Fruit fly (Drosophila melanogaster) whole organism, embryonic: Measurements from ENCODE around the gene CG13658.
A peak's percentile ranks its signal among the peaks of the same experiment; 100 is the strongest.

Experiments used
- BtbVII ChIP-seq: fragments of 200-800 bp; sonication (Bioruptor generic); optimal IDR thresholded peaks from 3 replicates; lab custom pipeline; 2017; ENCODE audit warnings: missing biosample characterization, mild to moderate bottlenecking, missing genetic modification characterization
- CG12219 ChIP-seq: fragments of 200-800 bp; sonication (Bioruptor generic); optimal IDR thresholded peaks from 3 replicates; lab custom pipeline; 2018; ENCODE audit warnings: missing biosample characterization, mild to moderate bottlenecking, missing genetic modification characterization
- CG12299 ChIP-seq: fragments of 200-800 bp; sonication (Bioruptor generic); optimal IDR thresholded peaks from 2 replicates; lab custom pipeline; 2018; ENCODE audit warnings: missing biosample characterization, mild to moderate bottlenecking, missing genetic modification characterization
- CG13775 ChIP-seq: fragments of 200-800 bp; sonication (Bioruptor generic); optimal IDR thresholded peaks from 3 replicates; lab custom pipeline; 2017; ENCODE audit warnings: missing biosample characterization, mild to moderate bottlenecking, missing genetic modification characterization
- CG15011 ChIP-seq: fragments of 200-800 bp; sonication (Bioruptor generic); optimal IDR thresholded peaks from 3 replicates; lab custom pipeline; 2018; ENCODE audit warnings: missing biosample characterization, mild to moderate bottlenecking, missing genetic modification characterization
- CG31224 ChIP-seq: fragments of 200-800 bp; sonication (Bioruptor generic); IDR thresholded peaks from 2 replicates; pipeline ENCODE4 v1.3.6; 2022; ENCODE audit warnings: missing biosample characterization, missing genetic modification characterization
- CG34376 ChIP-seq: fragments of 200-800 bp; sonication (Bioruptor generic); optimal IDR thresholded peaks from 2 replicates; lab custom pipeline; 2018; ENCODE audit warnings: missing biosample characterization, mild to moderate bottlenecking, missing genetic modification characterization
- CG3838 ChIP-seq: fragments of 200-800 bp; sonication (Bioruptor generic); optimal IDR thresholded peaks from 3 replicates; lab custom pipeline; 2016; ENCODE audit warnings: missing biosample characterization, missing genetic modification characterization
- CG4854 ChIP-seq: fragments of 200-800 bp; sonication (Bioruptor generic); optimal IDR thresholded peaks from 2 replicates; lab custom pipeline; 2016; ENCODE audit warnings: missing biosample characterization, missing genetic modification characterization, inconsistent platforms
- CG5953 ChIP-seq: fragments of 200-800 bp; sonication (Bioruptor generic); IDR thresholded peaks from 2 replicates; pipeline ENCODE4 v1.3.6; 2022; ENCODE audit warnings: missing biosample characterization, missing genetic modification characterization
- CG7839 ChIP-seq: fragments of 200-800 bp; sonication (Bioruptor generic); optimal IDR thresholded peaks from 3 replicates; lab custom pipeline; 2018; ENCODE audit warnings: missing biosample characterization, mild to moderate bottlenecking, missing genetic modification characterization, moderate library complexity
- CG7928 ChIP-seq: fragments of 200-800 bp; sonication (Bioruptor generic); optimal IDR thresholded peaks from 2 replicates; lab custom pipeline; 2017; ENCODE audit warnings: missing biosample characterization, mild to moderate bottlenecking, missing genetic modification characterization
- CG8290 ChIP-seq, 3 experiments: fragments of 200-800 bp; sonication (Bioruptor generic); optimal IDR thresholded peaks; 2 replicates each; lab custom pipeline; 2016 to 2019; ENCODE audit warnings: missing biosample characterization in 3 of 3, missing genetic modification characterization in 3 of 3, mild to moderate bottlenecking in 2 of 3, moderate library complexity in 1 of 3
- CG9215 ChIP-seq: fragments of 200-800 bp; sonication (Bioruptor generic); IDR thresholded peaks from 2 replicates; pipeline ENCODE4 v1.3.6; 2022; ENCODE audit warnings: missing biosample characterization, missing genetic modification characterization
- Dip2 ChIP-seq: fragments of 200-800 bp; sonication (Bioruptor generic); IDR thresholded peaks from 2 replicates; pipeline ENCODE4 v1.3.6; 2022; ENCODE audit warnings: missing biosample characterization, missing genetic modification characterization
- Dll ChIP-seq: fragments of 200-800 bp; sonication (Bioruptor generic); IDR thresholded peaks from 4 replicates; pipeline ENCODE4 v1.3.6; 2022; ENCODE audit warnings: missing biosample characterization, missing genetic modification characterization; ENCODE audit not compliant: partially characterized antibody
- Dp ChIP-seq: fragments of 200-800 bp; sonication (Bioruptor generic); optimal IDR thresholded peaks from 2 replicates; lab custom pipeline; 2018; ENCODE audit warnings: missing biosample characterization, mild to moderate bottlenecking, missing genetic modification characterization, moderate library complexity
- GATAe ChIP-seq: fragments of 200-800 bp; sonication (Bioruptor generic); conservative IDR thresholded peaks from 2 replicates; pipeline ENCODE4 v1.3.6; 2022; ENCODE audit warnings: missing biosample characterization, missing genetic modification characterization
- Gug ChIP-seq: fragments of 200-800 bp; sonication (Bioruptor generic); IDR thresholded peaks from 4 replicates; pipeline ENCODE4 v1.3.6; 2022; ENCODE audit warnings: missing biosample characterization, missing genetic modification characterization
- HLHmδ ChIP-seq: fragments of 200-800 bp; sonication (Bioruptor generic); optimal IDR thresholded peaks from 2 replicates; lab custom pipeline; 2018; ENCODE audit warnings: missing biosample characterization, mild to moderate bottlenecking, missing genetic modification characterization, moderate library complexity
- Hey ChIP-seq: fragments of 200-800 bp; sonication (Bioruptor generic); optimal IDR thresholded peaks from 3 replicates; lab custom pipeline; 2018; ENCODE audit warnings: missing biosample characterization, mild to moderate bottlenecking, missing genetic modification characterization
- Hsf ChIP-seq: fragments of 200-800 bp; sonication (Bioruptor generic); optimal IDR thresholded peaks from 3 replicates; lab custom pipeline; 2016; ENCODE audit warnings: missing biosample characterization, missing genetic modification characterization
- MTF-1 ChIP-seq: fragments of 200-800 bp; sonication (Bioruptor generic); optimal IDR thresholded peaks from 2 replicates; lab custom pipeline; 2018; ENCODE audit warnings: missing biosample characterization, mild to moderate bottlenecking, missing genetic modification characterization, borderline replicate concordance
- Mad ChIP-seq: fragments of 200-800 bp; sonication (Bioruptor generic); optimal IDR thresholded peaks from 2 replicates; lab custom pipeline; 2016; ENCODE audit warnings: missing biosample characterization, missing genetic modification characterization
- Myb ChIP-seq: fragments of 200-800 bp; sonication (Bioruptor generic); optimal IDR thresholded peaks from 2 replicates; lab custom pipeline; 2016; ENCODE audit warnings: missing biosample characterization, missing genetic modification characterization
- Neu2 ChIP-seq: fragments of 200-800 bp; sonication (Bioruptor generic); optimal IDR thresholded peaks from 3 replicates; lab custom pipeline; 2016; ENCODE audit warnings: missing biosample characterization, missing genetic modification characterization, borderline replicate concordance
- Nf-YB ChIP-seq: fragments of 200-800 bp; sonication (Bioruptor generic); optimal IDR thresholded peaks from 3 replicates; lab custom pipeline; 2019; ENCODE audit warnings: missing biosample characterization, mild to moderate bottlenecking, missing genetic modification characterization, moderate library complexity
- Rfx ChIP-seq: fragments of 200-800 bp; sonication (Bioruptor generic); IDR thresholded peaks from 2 replicates; pipeline ENCODE4 v1.3.6; 2022; ENCODE audit warnings: missing biosample characterization, missing genetic modification characterization
- Sox102F ChIP-seq: fragments of 200-800 bp; sonication (Bioruptor generic); optimal IDR thresholded peaks from 2 replicates; lab custom pipeline; 2018; ENCODE audit warnings: missing biosample characterization, mild to moderate bottlenecking, missing genetic modification characterization, moderate library complexity
- Trl ChIP-seq, 3 experiments: fragments of >200 bp in 2 of 3; fragments of 200-800 bp in 1 of 3; sonication (Bioruptor generic) in 1 of 3; optimal IDR thresholded peaks; 2 replicates in 1 of 3; 3 replicates in 2 of 3; lab custom pipeline; 2016 to 2017; ENCODE audit warnings: missing biosample characterization in 1 of 3, missing genetic modification characterization in 1 of 3
- abd-A ChIP-seq: fragments of 200-800 bp; sonication (Bioruptor generic); optimal IDR thresholded peaks from 3 replicates; lab custom pipeline; 2019; ENCODE audit warnings: missing biosample characterization, mild to moderate bottlenecking, missing genetic modification characterization, moderate library complexity
- ash1 ChIP-seq: fragments of 200-800 bp; sonication (Bioruptor generic); optimal IDR thresholded peaks from 2 replicates; lab custom pipeline; 2018; ENCODE audit warnings: missing biosample characterization, mild to moderate bottlenecking, missing genetic modification characterization
- bigmax ChIP-seq: fragments of 200-800 bp; sonication (Bioruptor generic); optimal IDR thresholded peaks from 2 replicates; lab custom pipeline; 2018; ENCODE audit warnings: missing biosample characterization, mild to moderate bottlenecking, missing genetic modification characterization
- chif ChIP-seq, 2 experiments: fragments of 200-800 bp; sonication (Bioruptor generic); optimal IDR thresholded peaks; 3 replicates each; lab custom pipeline; 2016; ENCODE audit warnings: missing biosample characterization in 2 of 2, missing genetic modification characterization in 2 of 2
- chinmo ChIP-seq: fragments of 200-800 bp; sonication (Bioruptor generic); IDR thresholded peaks from 4 replicates; pipeline ENCODE4 v1.3.6; 2022; ENCODE audit warnings: missing biosample characterization, missing genetic modification characterization; ENCODE audit not compliant: partially characterized antibody
- dmrt11E ChIP-seq: fragments of 200-800 bp; sonication (Bioruptor generic); optimal IDR thresholded peaks from 3 replicates; lab custom pipeline; 2018; ENCODE audit warnings: missing biosample characterization, mild to moderate bottlenecking, missing genetic modification characterization, moderate library complexity
- gcm ChIP-seq: fragments of 200-800 bp; sonication (Bioruptor generic); optimal IDR thresholded peaks from 2 replicates; lab custom pipeline; 2019; ENCODE audit warnings: missing biosample characterization, mild to moderate bottlenecking, missing genetic modification characterization, moderate library complexity
- gsb ChIP-seq: fragments of 200-800 bp; sonication (Bioruptor generic); IDR thresholded peaks from 2 replicates; pipeline ENCODE4 v1.3.6; 2022; ENCODE audit warnings: missing biosample characterization, missing genetic modification characterization
- h ChIP-seq: fragments of >200 bp; optimal IDR thresholded peaks from 2 replicates; lab custom pipeline; 2017
- hbn ChIP-seq: fragments of 200-800 bp; sonication (Bioruptor generic); IDR thresholded peaks from 2 replicates; pipeline ENCODE4 v1.3.6; 2022; ENCODE audit warnings: missing biosample characterization, missing genetic modification characterization; ENCODE audit not compliant: partially characterized antibody
- inv ChIP-seq: fragments of 200-800 bp; sonication (Bioruptor generic); IDR thresholded peaks from 2 replicates; pipeline ENCODE4 v1.3.6; 2022; ENCODE audit warnings: missing biosample characterization, missing genetic modification characterization; ENCODE audit not compliant: partially characterized antibody
- jigr1 ChIP-seq: fragments of 200-800 bp; sonication (Bioruptor generic); IDR thresholded peaks from 3 replicates; pipeline ENCODE4 v1.3.6; 2022; ENCODE audit warnings: missing biosample characterization, missing genetic modification characterization
- kni ChIP-seq: fragments of 200-800 bp; sonication (Bioruptor generic); optimal IDR thresholded peaks from 3 replicates; lab custom pipeline; 2017; ENCODE audit warnings: mild to moderate bottlenecking, missing biosample characterization, missing genetic modification reagents, missing genetic modification characterization
- lbe ChIP-seq: fragments of 200-800 bp; sonication (Bioruptor generic); optimal IDR thresholded peaks from 2 replicates; lab custom pipeline; 2016; ENCODE audit warnings: missing biosample characterization, mild to moderate bottlenecking, missing genetic modification characterization
- lmd ChIP-seq: fragments of 200-800 bp; sonication (Bioruptor generic); IDR thresholded peaks from 2 replicates; pipeline ENCODE4 v1.3.6; 2022; ENCODE audit warnings: missing biosample characterization, missing genetic modification characterization
- phol ChIP-seq: fragments of 200-800 bp; sonication (Bioruptor generic); optimal IDR thresholded peaks from 3 replicates; lab custom pipeline; 2018; ENCODE audit warnings: missing biosample characterization, mild to moderate bottlenecking, missing genetic modification characterization, moderate library complexity
- tap ChIP-seq: fragments of 200-800 bp; optimal IDR thresholded peaks from 3 replicates; lab custom pipeline; 2019; ENCODE audit warnings: missing biosample characterization, mild to moderate bottlenecking, missing genetic modification characterization, moderate library complexity
- trh ChIP-seq: fragments of 200-800 bp; sonication (Bioruptor generic); optimal IDR thresholded peaks from 2 replicates; lab custom pipeline; 2016; ENCODE audit warnings: missing biosample characterization, missing genetic modification characterization
- vnd ChIP-seq: fragments of 200-800 bp; sonication (Bioruptor generic); IDR thresholded peaks from 3 replicates; pipeline ENCODE4 v1.3.6; 2022; ENCODE audit warnings: missing biosample characterization, missing genetic modification characterization; ENCODE audit not compliant: partially characterized antibody

Gene CG13658

dm6 chr3R:25247379-25247869, 39.9 kb upstream of the CG13658 start, which contains the start of the genes RpS27 and Nup37 (continued):
- TF ChIP-seq h (lab: Kevin White, UChicago), result no peak
- TF ChIP-seq Trl (optimal IDR thresholded peaks at IDR 0.05; lab: Kevin White, UChicago), result no peak
- peak; percentile 99 for TF ChIP-seq Trl (GFP tag; optimal IDR thresholded peaks at IDR 0.05; lab: Kevin White, UChicago)
- TF ChIP-seq Nf-YB (GFP tag; lab: Kevin White, UChicago), result peak; percentile 84
- peak; percentile 77 for TF ChIP-seq Dp (GFP tag; lab: Kevin White, UChicago)
- peak; percentile 88 for TF ChIP-seq tap (tag; lab: Kevin White, UChicago)
- TF ChIP-seq CG34376 (GFP tag; lab: Kevin White, UChicago), result peak; percentile 100
- peak; percentile 99 for TF ChIP-seq CG13775 (GFP tag; lab: Kevin White, UChicago)
- TF ChIP-seq CG3838, result peak; percentile 98
- peak; percentile 91 for TF ChIP-seq lbe
- TF ChIP-seq GATAe (GFP tag; lab: Robert Waterston, UW), result peak; percentile 87
- TF ChIP-seq Gug, result peak; percentile 92
- TF ChIP-seq kni (GFP tag; lab: Kevin White, UChicago), result peak; percentile 100
- peak; percentile 99 for TF ChIP-seq ash1 (GFP tag; lab: Kevin White, UChicago)
- peak; percentile 72; the same call in 1 of the 3 replicates for TF ChIP-seq jigr1 (GFP tag; lab: Robert Waterston, UW)
- peak; percentile 99 for TF ChIP-seq CG15011 (GFP tag; lab: Kevin White, UChicago)
- TF ChIP-seq chinmo (GFP tag; lab: Robert Waterston, UW), result no peak
- peak; percentile 95 for TF ChIP-seq gcm
- TF ChIP-seq Hey (tag; lab: Kevin White, UChicago), result peak; percentile 99
- peak; percentile 91 for TF ChIP-seq CG9215
- TF ChIP-seq Neu2 (GFP tag; lab: Kevin White, UChicago), result peak; percentile 93
- TF ChIP-seq Myb (GFP tag; lab: Kevin White, UChicago), result peak; percentile 94
- TF ChIP-seq CG4854, result peak; percentile 98
- TF ChIP-seq MTF-1 (GFP tag; lab: Kevin White, UChicago), result peak; percentile 99
- TF ChIP-seq CG5953 (GFP tag; lab: Robert Waterston, UW), result peak; percentile 96
- peak; percentile 86 for TF ChIP-seq bigmax (GFP tag; lab: Kevin White, UChicago)
- peak; percentile 97 for TF ChIP-seq phol (tag; lab: Kevin White, UChicago)
- peak; percentile 98 for TF ChIP-seq CG8290 (GFP tag; optimal IDR thresholded peaks at IDR 0.05; lab: Kevin White, UChicago)
- TF ChIP-seq CG8290 (tag; optimal IDR thresholded peaks at IDR 0.05; lab: Kevin White, UChicago), result peak; percentile 97 to 100
- no peak for TF ChIP-seq inv (GFP tag; lab: Robert Waterston, UW)
- no peak for TF ChIP-seq abd-A
- peak; percentile 96 to 98 for TF ChIP-seq chif (GFP tag; optimal IDR thresholded peaks at IDR 0.05; lab: Kevin White, UChicago)
- TF ChIP-seq CG31224 (GFP tag; lab: Robert Waterston, UW), result peak; percentile 93
- no peak for TF ChIP-seq Dll (GFP tag; lab: Robert Waterston, UW)
- peak; percentile 94 for TF ChIP-seq dmrt11E (tag; lab: Kevin White, UChicago)
- TF ChIP-seq Sox102F (GFP tag; lab: Kevin White, UChicago), result peak; percentile 90
- TF ChIP-seq CG12299 (tag; lab: Kevin White, UChicago), result peak; percentile 93
- peak; percentile 99 for TF ChIP-seq Rfx (GFP tag; lab: Robert Waterston, UW)
- no peak for TF ChIP-seq hbn (GFP tag; lab: Robert Waterston, UW)
- peak; percentile 98 for TF ChIP-seq Hsf (GFP tag; lab: Kevin White, UChicago)
- TF ChIP-seq trh (GFP tag; lab: Kevin White, UChicago), result peak; percentile 98
- TF ChIP-seq Mad (GFP tag; lab: Kevin White, UChicago), result peak; percentile 99
- peak; percentile 95 for TF ChIP-seq CG12219 (GFP tag; lab: Kevin White, UChicago)
- TF ChIP-seq BtbVII (GFP tag; lab: Kevin White, UChicago), result peak; percentile 99
- TF ChIP-seq HLHmδ (GFP tag; lab: Kevin White, UChicago), result peak; percentile 100
- TF ChIP-seq lmd, result peak; percentile 95
- TF ChIP-seq gsb (GFP tag; lab: Robert Waterston, UW), result peak; percentile 95
- TF ChIP-seq vnd (GFP tag; lab: Robert Waterston, UW), result no peak
- TF ChIP-seq CG7928 (GFP tag; lab: Kevin White, UChicago), result peak; percentile 82
- TF ChIP-seq CG7839 (tag; lab: Kevin White, UChicago), result peak; percentile 96
- 0 out of 2 replicates have a peak, but pooled peaks have one; percentile 14 for TF ChIP-seq Dip2 (GFP tag; lab: Robert Waterston, UW)
